Worm (Caenorhabditis elegans) whole organism, young adult: Measurements from ENCODE around the gene F54F12.2.

ENCODE experiments used
- B0035.1 ChIP-seq: sonication (generic microtip); optimal IDR thresholded peaks from 2 replicates; lab custom pipeline; 2016; ENCODE audit warnings: missing genetic modification characterization, mild to moderate bottlenecking, missing compliant biosample characterization, missing genotype, missing genetic modification reagents
- B0261.1 ChIP-seq: sonication (generic microtip); optimal IDR thresholded peaks from 2 replicates; lab custom pipeline; 2016; ENCODE audit warnings: mild to moderate bottlenecking, missing genetic modification characterization, moderate library complexity, missing compliant biosample characterization
- C06A6.2 ChIP-seq: fragments of 200-800 bp; sonication (Bioruptor generic); conservative IDR thresholded peaks from 2 replicates; pipeline ENCODE4 v1.3.6; 2022; ENCODE audit warnings: missing genetic modification characterization, missing compliant biosample characterization
- C17E4.6 ChIP-seq: fragments of 200-800 bp; sonication (Bioruptor generic); IDR thresholded peaks from 2 replicates; pipeline ENCODE4 v1.3.6; 2022; ENCODE audit warnings: missing genetic modification reagents, missing genetic modification characterization, missing compliant biosample characterization
- F22D6.2 ChIP-seq: sonication (generic microtip); optimal IDR thresholded peaks from 2 replicates; lab custom pipeline; 2016; ENCODE audit warnings: mild to moderate bottlenecking, missing genetic modification characterization, missing compliant biosample characterization
- F55B11.4 ChIP-seq: sonication (generic microtip); optimal IDR thresholded peaks from 2 replicates; lab custom pipeline; 2016; ENCODE audit warnings: missing compliant biosample characterization, missing genetic modification characterization, borderline replicate concordance; ENCODE audit not compliant: insufficient read depth
- K12H6.12 ChIP-seq: fragments of 200-800 bp; sonication (Bioruptor generic); optimal IDR thresholded peaks from 2 replicates; lab custom pipeline; 2018; ENCODE audit warnings: mild to moderate bottlenecking, missing genetic modification characterization, missing compliant biosample characterization
- T26A5.8 ChIP-seq: sonication (generic microtip); optimal IDR thresholded peaks from 2 replicates; lab custom pipeline; 2016; ENCODE audit warnings: missing genetic modification characterization, missing compliant biosample characterization
- Y53F4B.3 ChIP-seq: fragments of 200-800 bp; sonication (Bioruptor generic); IDR thresholded peaks from 2 replicates; pipeline ENCODE4 v1.3.6; 2022; ENCODE audit warnings: missing genetic modification reagents, missing genetic modification characterization, missing compliant biosample characterization
- Y53G8AR.9 ChIP-seq: fragments of 200-800 bp; sonication (Bioruptor generic); conservative IDR thresholded peaks from 2 replicates; pipeline ENCODE4 v1.3.6; 2022; ENCODE audit warnings: missing genetic modification reagents, missing genetic modification characterization, missing compliant biosample characterization
- Y56A3A.18 ChIP-seq: fragments of 200-800 bp; sonication (Bioruptor generic); IDR thresholded peaks from 2 replicates; pipeline ENCODE4 v1.3.6; 2022; ENCODE audit warnings: missing genetic modification reagents, missing genetic modification characterization, missing compliant biosample characterization
- Y67H2A.10 ChIP-seq: fragments of 200-800 bp; sonication (Bioruptor generic); conservative IDR thresholded peaks from 2 replicates; pipeline ENCODE4 v1.3.6; 2022; ENCODE audit warnings: missing genetic modification reagents, missing genetic modification characterization, missing compliant biosample characterization
- Y79H2A.3 ChIP-seq: fragments of 200-800 bp; sonication (Bioruptor generic); conservative IDR thresholded peaks from 2 replicates; pipeline ENCODE4 v1.3.6; 2022; ENCODE audit warnings: missing genetic modification reagents, missing genetic modification characterization, missing compliant biosample characterization
- akir-1 ChIP-seq: fragments of 200-800 bp; sonication (Bioruptor generic); optimal IDR thresholded peaks from 2 replicates; lab custom pipeline; 2018; ENCODE audit warnings: mild to moderate bottlenecking, missing genetic modification characterization, moderate library complexity, missing compliant biosample characterization
- atf-7 ChIP-seq: sonication (generic microtip); optimal IDR thresholded peaks from 2 replicates; lab custom pipeline; 2017; ENCODE audit warnings: mild to moderate bottlenecking, missing genetic modification characterization, missing compliant biosample characterization
- athp-1 ChIP-seq: sonication (generic microtip); optimal IDR thresholded peaks from 2 replicates; lab custom pipeline; 2017; ENCODE audit warnings: mild to moderate bottlenecking, missing genetic modification characterization, missing compliant biosample characterization
- attf-6 ChIP-seq: fragments of 200-800 bp; sonication (Bioruptor generic); IDR thresholded peaks from 2 replicates; pipeline ENCODE4 v1.3.6; 2022; ENCODE audit warnings: missing genetic modification reagents, missing genetic modification characterization, missing compliant biosample characterization
- cebp-1 ChIP-seq, 2 experiments: fragments of 200-800 bp in 1 of 2; sonication (Bioruptor generic) in 1 of 2; sonication (generic microtip) in 1 of 2; IDR thresholded peaks in 1 of 2; optimal IDR thresholded peaks in 1 of 2; 2 replicates each; pipeline versions ENCODE4 v1.3.6 to Lab custom; 2017 to 2022; ENCODE audit warnings: missing compliant biosample characterization in 2 of 2, missing genetic modification characterization in 2 of 2, mild to moderate bottlenecking in 1 of 2, missing genetic modification reagents in 1 of 2, moderate library complexity in 1 of 2
- ceh-27 ChIP-seq: fragments of 200-800 bp; sonication (Bioruptor generic); optimal IDR thresholded peaks from 2 replicates; lab custom pipeline; 2018; ENCODE audit warnings: mild to moderate bottlenecking, missing genetic modification characterization, moderate library complexity, missing compliant biosample characterization
- ceh-40 ChIP-seq: fragments of 200-800 bp; sonication (Bioruptor generic); IDR thresholded peaks from 2 replicates; pipeline ENCODE4 v1.3.6; 2022; ENCODE audit warnings: missing genetic modification characterization, missing compliant biosample characterization
- ceh-79 ChIP-seq: sonication (generic microtip); optimal IDR thresholded peaks from 2 replicates; lab custom pipeline; 2017; ENCODE audit warnings: mild to moderate bottlenecking, missing genetic modification characterization, missing compliant biosample characterization
- die-1 ChIP-seq: sonication (generic microtip); optimal IDR thresholded peaks from 2 replicates; lab custom pipeline; 2016; ENCODE audit warnings: missing genotype, mild to moderate bottlenecking, missing genetic modification characterization, missing compliant biosample characterization
- dox-1 ChIP-seq: fragments of 200-800 bp; sonication (Bioruptor generic); IDR thresholded peaks from 2 replicates; pipeline ENCODE4 v1.3.6; 2022; ENCODE audit warnings: missing genetic modification reagents, missing genetic modification characterization, missing compliant biosample characterization
- efl-1 ChIP-seq: fragments of 150-350 bp; optimal IDR thresholded peaks from 2 replicates; lab custom pipeline; 2014; ENCODE audit warnings: missing biosample characterization, missing genetic modification reagents, missing genetic modification characterization
- egl-44 ChIP-seq: fragments of 200-800 bp; sonication (Bioruptor generic); IDR thresholded peaks from 2 replicates; pipeline ENCODE4 v1.3.6; 2022; ENCODE audit warnings: missing genetic modification reagents, missing genetic modification characterization, missing compliant biosample characterization
- ekl-4 ChIP-seq: fragments of 200-800 bp; sonication (Bioruptor generic); IDR thresholded peaks from 2 replicates; pipeline ENCODE4 v1.3.6; 2022; ENCODE audit warnings: missing genetic modification reagents, missing genetic modification characterization, missing compliant biosample characterization
- gei-17 ChIP-seq: fragments of 200-800 bp; sonication (Bioruptor generic); optimal IDR thresholded peaks from 2 replicates; lab custom pipeline; 2018; ENCODE audit warnings: mild to moderate bottlenecking, missing genetic modification characterization, missing compliant biosample characterization
- hmg-1.2 ChIP-seq: fragments of 200-800 bp; sonication (Bioruptor generic); IDR thresholded peaks from 2 replicates; pipeline ENCODE4 v1.3.6; 2022; ENCODE audit warnings: missing genetic modification reagents, missing genetic modification characterization, missing compliant biosample characterization
- lin-40 ChIP-seq: sonication (generic microtip); optimal IDR thresholded peaks from 2 replicates; lab custom pipeline; 2016; ENCODE audit warnings: missing genetic modification characterization, mild to moderate bottlenecking, missing compliant biosample characterization, missing genotype, missing genetic modification reagents
- lir-1 ChIP-seq: fragments of 200-800 bp; sonication (Bioruptor generic); conservative IDR thresholded peaks from 2 replicates; pipeline ENCODE4 v1.3.6; 2022; ENCODE audit warnings: missing genetic modification reagents, missing genetic modification characterization, missing compliant biosample characterization
- lsy-27 ChIP-seq: sonication (generic microtip); optimal IDR thresholded peaks from 2 replicates; lab custom pipeline; 2017; ENCODE audit warnings: missing genetic modification characterization, mild to moderate bottlenecking, missing compliant biosample characterization, antibody characterized with exemption, missing genotype, borderline replicate concordance; ENCODE audit not compliant: insufficient read depth
- madf-6 ChIP-seq: fragments of 200-800 bp; sonication (Bioruptor generic); IDR thresholded peaks from 2 replicates; pipeline ENCODE4 v1.3.6; 2022; ENCODE audit warnings: missing genetic modification reagents, missing genetic modification characterization, missing compliant biosample characterization
- madf-8 ChIP-seq: fragments of 200-800 bp; sonication (Bioruptor generic); conservative IDR thresholded peaks from 2 replicates; pipeline ENCODE4 v1.3.6; 2022; ENCODE audit warnings: missing genetic modification reagents, missing genetic modification characterization, missing compliant biosample characterization
- mcd-1 ChIP-seq: fragments of 200-800 bp; sonication (Bioruptor generic); IDR thresholded peaks from 2 replicates; pipeline ENCODE4 v1.3.6; 2022; ENCODE audit warnings: missing genetic modification reagents, missing genetic modification characterization, missing compliant biosample characterization
- mxl-1 ChIP-seq: sonication (generic microtip); optimal IDR thresholded peaks from 2 replicates; lab custom pipeline; 2016; ENCODE audit warnings: missing genetic modification characterization, missing compliant biosample characterization
- nhr-179 ChIP-seq: sonication (generic microtip); optimal IDR thresholded peaks from 2 replicates; lab custom pipeline; 2016; ENCODE audit warnings: mild to moderate bottlenecking, missing genetic modification characterization, missing compliant biosample characterization
- rcor-1 ChIP-seq: fragments of 200-800 bp; sonication (Bioruptor generic); IDR thresholded peaks from 2 replicates; pipeline ENCODE4 v1.3.6; 2022; ENCODE audit warnings: missing genetic modification reagents, missing genetic modification characterization, missing compliant biosample characterization
- repo-1 ChIP-seq: sonication (generic microtip); optimal IDR thresholded peaks from 2 replicates; lab custom pipeline; 2017; ENCODE audit warnings: mild to moderate bottlenecking, missing genetic modification characterization, missing compliant biosample characterization
- rpc-1 ChIP-seq, 2 experiments: fragments of 150-350 bp in 1 of 2; sonication (generic microtip) in 1 of 2; optimal IDR thresholded peaks; 2 replicates each; lab custom pipeline; 2014 to 2018; ENCODE audit warnings: missing biosample characterization in 1 of 2, missing genetic modification characterization in 1 of 2, missing genetic modification reagents in 1 of 2, missing genotype in 1 of 2
- sdz-38 ChIP-seq: sonication (generic microtip); optimal IDR thresholded peaks from 2 replicates; lab custom pipeline; 2016; ENCODE audit warnings: missing genotype, missing genetic modification characterization, missing compliant biosample characterization
- snpc-1.1 ChIP-seq: sonication (generic microtip); optimal IDR thresholded peaks from 2 replicates; lab custom pipeline; 2017; ENCODE audit warnings: missing genetic modification characterization, mild to moderate bottlenecking, missing compliant biosample characterization, antibody characterized with exemption, moderate library complexity, missing genotype, missing genetic modification reagents; ENCODE audit not compliant: insufficient read depth
- tbx-9 ChIP-seq: sonication (generic microtip); optimal IDR thresholded peaks from 2 replicates; lab custom pipeline; 2016; ENCODE audit warnings: borderline replicate concordance, missing genetic modification characterization, inconsistent platforms, missing compliant biosample characterization
- unc-62 ChIP-seq: fragments of 150-350 bp; optimal IDR thresholded peaks from 2 replicates; lab custom pipeline; 2014; ENCODE audit warnings: missing biosample characterization, missing genetic modification reagents, missing genetic modification characterization
- zfh-2 ChIP-seq: fragments of 200-800 bp; sonication (Bioruptor generic); conservative IDR thresholded peaks from 2 replicates; pipeline ENCODE4 v1.3.6; 2022; ENCODE audit warnings: missing genetic modification reagents, missing genetic modification characterization, missing compliant biosample characterization
- ztf-26 ChIP-seq: sonication (generic microtip); optimal IDR thresholded peaks from 2 replicates; lab custom pipeline; 2017; ENCODE audit warnings: missing genetic modification characterization, missing compliant biosample characterization
- ztf-3 ChIP-seq: fragments of 200-800 bp; sonication (Bioruptor generic); optimal IDR thresholded peaks from 2 replicates; lab custom pipeline; 2018; ENCODE audit warnings: mild to moderate bottlenecking, missing genetic modification characterization, missing compliant biosample characterization
- ztf-6 ChIP-seq: fragments of 200-800 bp; sonication (Bioruptor generic); IDR thresholded peaks from 2 replicates; pipeline ENCODE4 v1.3.6; 2022; ENCODE audit warnings: missing genetic modification reagents, missing genetic modification characterization, missing compliant biosample characterization

Gene F54F12.2

DNA sequence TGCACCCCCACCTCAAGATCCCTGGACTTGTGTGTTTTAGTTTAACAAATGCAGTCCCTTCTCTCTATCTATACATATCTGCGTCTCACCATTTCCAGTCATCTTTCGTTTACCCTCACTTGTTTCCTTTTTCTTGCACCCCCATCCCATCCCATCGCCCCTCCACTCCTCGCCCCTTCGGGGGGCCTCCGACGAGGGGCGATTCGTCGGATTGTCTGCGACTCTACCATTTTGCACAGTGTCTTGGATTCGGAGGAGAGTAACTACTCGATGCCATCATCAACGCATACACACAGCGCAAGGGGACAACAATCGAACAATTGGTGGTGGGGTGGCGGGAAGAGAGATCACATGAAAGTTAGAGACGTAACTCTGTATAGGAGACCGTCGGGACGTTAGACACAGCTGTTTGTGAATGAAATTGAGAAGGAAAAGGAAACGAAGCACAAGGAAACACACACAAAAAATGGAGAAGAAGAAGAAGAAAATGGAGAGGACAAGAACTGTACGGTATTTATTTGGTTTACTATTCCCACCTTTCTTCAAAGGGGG lies 22.7 kb downstream of the F54F12.2 start (continued):
- TF ChIP-seq T26A5.8 (tag; lab: Kevin White, UChicago) (no peak), athp-1 (peak; percentile 9), lin-40 (tag; lab: Kevin White, UChicago) (peak; percentile 90), ekl-4 (GFP tag; lab: Robert Waterston, UW) (peak; percentile 52; the same call in 1 of the 2 replicates), lsy-27 (tag; lab: Kevin White, UChicago) (no peak), Y53G8AR.9 (GFP tag; lab: Robert Waterston, UW) (0 out of 2 replicates have a peak, but pooled peaks have one; percentile 19), ztf-3 (peak; percentile 34), F55B11.4 (tag; lab: Kevin White, UChicago) (no peak), unc-62 (no peak), attf-6 (GFP tag; lab: Robert Waterston, UW) (no peak), die-1 (tag; lab: Kevin White, UChicago) (peak; percentile 56), tbx-9 (tag; lab: Kevin White, UChicago) (no peak), zfh-2 (GFP tag; lab: Robert Waterston, UW) (peak; percentile 95), mxl-1 (tag; lab: Kevin White, UChicago) (no peak), rcor-1 (GFP tag; lab: Robert Waterston, UW) (peak; percentile 84), rpc-1 (optimal IDR thresholded peaks at IDR 0.05; lab: Kevin White, UChicago) (no peak), rpc-1 (tag; optimal IDR thresholded peaks at IDR 0.05; lab: Kevin White, UChicago) (no peak), mcd-1 (peak; percentile 73), ztf-6 (GFP tag; lab: Robert Waterston, UW) (no peak; the same call in 1 of the 2 replicates), cebp-1 (GFP tag; IDR thresholded peaks at IDR 0.05; lab: Robert Waterston, UW) (no peak), cebp-1 (tag; optimal IDR thresholded peaks at IDR 0.05; lab: Kevin White, UChicago) (peak; percentile 83), Y56A3A.18 (GFP tag; lab: Robert Waterston, UW) (no peak), lir-1 (peak; percentile 54; the same call in 1 of the 2 replicates), B0035.1 (tag; lab: Kevin White, UChicago) (peak; percentile 65), ceh-27 (GFP tag; lab: Kevin White, UChicago) (peak; percentile 96), C06A6.2 (GFP tag; lab: Robert Waterston, UW) (peak; percentile 76), Y79H2A.3 (GFP tag; lab: Robert Waterston, UW) (no peak), egl-44 (GFP tag; lab: Robert Waterston, UW) (no peak; the same call in 1 of the 2 replicates), efl-1 (GFP tag; lab: Kevin White, UChicago) (no peak), C17E4.6 (GFP tag; lab: Robert Waterston, UW) (no peak), madf-6 (GFP tag; lab: Robert Waterston, UW) (no peak), ceh-79 (tag; lab: Kevin White, UChicago) (peak; percentile 14), ceh-40 (GFP tag; lab: Robert Waterston, UW) (no peak), atf-7 (peak; percentile 39), ztf-26 (tag; lab: Kevin White, UChicago) (peak; percentile 31), Y67H2A.10 (GFP tag; lab: Robert Waterston, UW) (peak; percentile 37; the same call in 1 of the 2 replicates), madf-8 (no peak), B0261.1 (tag; lab: Kevin White, UChicago) (no peak), repo-1 (no peak), akir-1 (peak; percentile 62), hmg-1.2 (GFP tag; lab: Robert Waterston, UW) (peak; percentile 91), dox-1 (peak; percentile 56), Y53F4B.3 (GFP tag; lab: Robert Waterston, UW) (no peak), F22D6.2 (tag; lab: Kevin White, UChicago) (peak; percentile 56), gei-17 (GFP tag; lab: Kevin White, UChicago) (peak; percentile 8), sdz-38 (tag; lab: Kevin White, UChicago) (no peak), snpc-1.1 (tag; lab: Kevin White, UChicago) (peak; percentile 10), K12H6.12 (tag; lab: Kevin White, UChicago) (peak; percentile 96), nhr-179 (tag; lab: Kevin White, UChicago) (no peak)
